Worm (Caenorhabditis elegans): Measurements from ENCODE around the gene dhps-1.

DNA sequence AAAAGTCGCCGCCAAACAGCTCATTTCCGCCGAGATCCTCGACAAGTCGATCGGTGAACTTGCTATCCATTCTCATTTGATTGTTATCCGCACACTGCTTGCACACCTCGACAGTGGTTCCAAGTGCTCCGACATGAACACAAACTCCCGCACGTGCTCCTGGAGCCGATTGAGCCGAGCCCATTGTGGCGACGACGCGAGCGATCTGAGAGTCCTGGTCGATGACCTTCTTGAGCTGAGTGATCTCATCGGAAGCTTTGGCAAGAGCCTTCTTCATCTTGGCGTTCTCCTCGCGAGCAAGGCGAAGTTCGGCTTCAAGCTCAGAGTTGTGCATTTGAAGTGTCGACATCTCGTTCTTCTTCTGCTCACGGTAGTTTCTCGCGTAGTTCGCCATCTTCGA is 14.3 kb upstream of the dhps-1 start:
- TF ChIP-seq ztf-29 (GFP tag; IDR thresholded peaks at IDR 0.05) (no peak), T22C8.4 (GFP tag; IDR thresholded peaks at IDR 0.05) (no peak), tab-1 (GFP tag; IDR thresholded peaks at IDR 0.05) (no peak), cog-1 (tag; optimal IDR thresholded peaks at IDR 0.05) (no peak), flt-1 (GFP tag; IDR thresholded peaks at IDR 0.05) (no peak), ztf-23 (GFP tag; IDR thresholded peaks at IDR 0.05) (no peak), klf-2 (GFP tag; conservative IDR thresholded peaks at IDR 0.05) (no peak), ref-1 (GFP tag; conservative IDR thresholded peaks at IDR 0.05) (no peak)
